Worm (Caenorhabditis elegans) whole organism, mixed stage, embryonic: ENCODE results near the gene srx-41.

Experiments used
- ces-1 ChIP-seq: fragments of 150-350 bp; optimal IDR thresholded peaks from 2 replicates; lab custom pipeline; 2014; ENCODE audit warnings: missing biosample characterization, missing genetic modification reagents, missing genetic modification characterization
- cnd-1 ChIP-seq: fragments of 200-800 bp; sonication (Bioruptor generic); optimal IDR thresholded peaks from 2 replicates; lab custom pipeline; 2018; ENCODE audit warnings: mild to moderate bottlenecking, missing genetic modification characterization, missing compliant biosample characterization
- drap-1 ChIP-seq: fragments of 200-800 bp; sonication (Bioruptor generic); optimal IDR thresholded peaks from 3 replicates; lab custom pipeline; 2018; ENCODE audit warnings: mild to moderate bottlenecking, missing genetic modification characterization, missing compliant biosample characterization
- elt-1 ChIP-seq: sonication (generic microtip); optimal IDR thresholded peaks from 2 replicates; lab custom pipeline; 2017; ENCODE audit warnings: missing genetic modification characterization, mild to moderate bottlenecking, missing compliant biosample characterization, antibody characterized with exemption, moderate library complexity, borderline replicate concordance; ENCODE audit not compliant: insufficient read depth
- lsy-2 ChIP-seq: fragments of 150-350 bp; optimal IDR thresholded peaks from 2 replicates; lab custom pipeline; 2014; ENCODE audit warnings: missing biosample characterization, missing genetic modification characterization
- nhr-237 ChIP-seq: fragments of 150-350 bp; optimal IDR thresholded peaks from 2 replicates; lab custom pipeline; 2014; ENCODE audit warnings: missing biosample characterization, missing genetic modification characterization
- nhr-28 ChIP-seq: fragments of 150-350 bp; optimal IDR thresholded peaks from 2 replicates; lab custom pipeline; 2014; ENCODE audit warnings: missing biosample characterization, missing genetic modification characterization
- pha-4 ChIP-seq: fragments of 150-350 bp; optimal IDR thresholded peaks from 2 replicates; lab custom pipeline; 2018; ENCODE audit warnings: missing biosample characterization, missing genetic modification reagents, missing genetic modification characterization

ce11 chrV:3670499-3670898 is 33.5 kb upstream of the srx-41 start, which contains the start of gene Y39H10B.3:
- TF ChIP-seq drap-1 (GFP tag; lab: Kevin White, UChicago) (no peak), elt-1 (tag; lab: Kevin White, UChicago) (no peak), nhr-28 (no peak), cnd-1 (no peak), pha-4 (tag; lab: Kevin White, UChicago) (no peak), ces-1 (GFP tag; lab: Kevin White, UChicago) (no peak), nhr-237 (tag; lab: Kevin White, UChicago) (no peak), lsy-2 (tag; lab: Kevin White, UChicago) (no peak)
